Fruit fly (Drosophila melanogaster): Measurements from ENCODE around the gene RpS4.

The RpS4 gene

dm6 chr3L:13022160-13022853, 19.2 kb upstream of the RpS4 start, which contains the start of gene Adk2 (continued):
- TF ChIP-seq Oaz (GFP tag; IDR thresholded peaks at IDR 0.05) = no peak
- TF ChIP-seq CG15011 (GFP tag; optimal IDR thresholded peaks at IDR 0.05) = no peak
- TF ChIP-seq hb (GFP tag; IDR thresholded peaks at IDR 0.05; ENCODE audit: partially characterized antibody) = no peak
- no peak for TF ChIP-seq CG17359 (tag; optimal IDR thresholded peaks at IDR 0.05)
- no peak for TF ChIP-seq nom (GFP tag; optimal IDR thresholded peaks at IDR 0.05)
- peak; percentile 24; the same call in 1 of the 2 replicates for TF ChIP-seq ttk (GFP tag; IDR thresholded peaks at IDR 0.05)
- TF ChIP-seq CG12219 (GFP tag; optimal IDR thresholded peaks at IDR 0.05) = no peak
- no peak for TF ChIP-seq ATbp (GFP tag; optimal IDR thresholded peaks at IDR 0.05)
- no peak for TF ChIP-seq odd (GFP tag; optimal IDR thresholded peaks at IDR 0.05)
- no peak for TF ChIP-seq danr (GFP tag; IDR thresholded peaks at IDR 0.05)
- no peak for TF ChIP-seq yki (optimal IDR thresholded peaks at IDR 0.05)
- 0 out of 3 replicates have a peak, but pooled peaks have one; percentile 25 for TF ChIP-seq ase (GFP tag; IDR thresholded peaks at IDR 0.05)
- TF ChIP-seq E2f2 (GFP tag; IDR thresholded peaks at IDR 0.05) = peak; percentile 20; the same call in 1 of the 2 replicates
- no peak for TF ChIP-seq CG7786 (GFP tag; optimal IDR thresholded peaks at IDR 0.05)
- TF ChIP-seq trem (tag; optimal IDR thresholded peaks at IDR 0.05) = no peak
- TF ChIP-seq CG18262 (tag; optimal IDR thresholded peaks at IDR 0.05) = no peak
- no peak for TF ChIP-seq wdn (GFP tag; IDR thresholded peaks at IDR 0.05)
- TF ChIP-seq CG12659 (GFP tag; optimal IDR thresholded peaks at IDR 0.05) = peak; percentile 5
- peak; percentile 54 for TF ChIP-seq al (GFP tag; IDR thresholded peaks at IDR 0.05)
- TF ChIP-seq unpg (GFP tag; optimal IDR thresholded peaks at IDR 0.05) = no peak
- no peak for TF ChIP-seq CG6654 (GFP tag; optimal IDR thresholded peaks at IDR 0.05)
- no peak for TF ChIP-seq CG2875 (GFP tag; optimal IDR thresholded peaks at IDR 0.05)
- no peak for TF ChIP-seq CG17612 (GFP tag; IDR thresholded peaks at IDR 0.05)
- TF ChIP-seq Dll (GFP tag; IDR thresholded peaks at IDR 0.05; ENCODE audit: partially characterized antibody) = no peak
- TF ChIP-seq sc (optimal IDR thresholded peaks at IDR 0.05) = no peak
- TF ChIP-seq sc (GFP tag; optimal IDR thresholded peaks at IDR 0.05) = no peak
- TF ChIP-seq CG17912 (GFP tag; optimal IDR thresholded peaks at IDR 0.05) = no peak
- no peak for TF ChIP-seq CG6683 (GFP tag; optimal IDR thresholded peaks at IDR 0.05)
- no peak for TF ChIP-seq CG17186 (GFP tag; optimal IDR thresholded peaks at IDR 0.05)
- no peak for TF ChIP-seq lov (optimal IDR thresholded peaks at IDR 0.05)
- TF ChIP-seq lov (GFP tag; IDR thresholded peaks at IDR 0.05) = no peak
- TF ChIP-seq Gug (GFP tag; IDR thresholded peaks at IDR 0.05) = peak; percentile 67
- no peak for TF ChIP-seq Dek (tag; optimal IDR thresholded peaks at IDR 0.05)
- TF ChIP-seq sna (GFP tag; IDR thresholded peaks at IDR 0.05; ENCODE audit: partially characterized antibody) = peak; percentile 23; the same call in 1 of the 2 replicates
- TF ChIP-seq Hr51 (GFP tag; optimal IDR thresholded peaks at IDR 0.05) = no peak
- no peak for TF ChIP-seq CG14710 (tag; optimal IDR thresholded peaks at IDR 0.05)
- no peak for TF ChIP-seq Hey (tag; optimal IDR thresholded peaks at IDR 0.05)
- no peak for TF ChIP-seq slou (GFP tag; optimal IDR thresholded peaks at IDR 0.05)
- 0 out of 2 replicates have a peak, but pooled peaks have one; percentile 27 for TF ChIP-seq ro (GFP tag; IDR thresholded peaks at IDR 0.05)
- TF ChIP-seq CG3995 (GFP tag; optimal IDR thresholded peaks at IDR 0.05) = no peak
- TF ChIP-seq chm (GFP tag; IDR thresholded peaks at IDR 0.05) = no peak
- TF ChIP-seq CG6175 (GFP tag; IDR thresholded peaks at IDR 0.05) = no peak
- peak; percentile 36 for TF ChIP-seq CG10366 (GFP tag; IDR thresholded peaks at IDR 0.05)
- peak; percentile 7 for TF ChIP-seq zfh2 (GFP tag; optimal IDR thresholded peaks at IDR 0.05)
- TF ChIP-seq Nf-YA (GFP tag; IDR thresholded peaks at IDR 0.05) = 0 out of 2 replicates have a peak, but pooled peaks have one; percentile 27
- TF ChIP-seq Bdp1 (GFP tag; optimal IDR thresholded peaks at IDR 0.05) = no peak
- no peak for TF ChIP-seq ab (GFP tag; optimal IDR thresholded peaks at IDR 0.05)
- no peak for TF ChIP-seq CG2712 (tag; optimal IDR thresholded peaks at IDR 0.05)
- peak; percentile 20; the same call in 2 of the 3 replicates for TF ChIP-seq B-H1 (GFP tag; IDR thresholded peaks at IDR 0.05)
- peak; percentile 22 for TF ChIP-seq CG11504 (tag; optimal IDR thresholded peaks at IDR 0.05)
